Fruit fly (Drosophila melanogaster) whole organism, embryonic: Measurements from ENCODE around the gene CG33230.
A peak's percentile ranks its signal among the peaks of the same experiment; 100 is the strongest.

Experiments used
- Atf6 ChIP-seq: fragments of 200-800 bp; sonication (Bioruptor generic); IDR thresholded peaks from 2 replicates; pipeline ENCODE4 v1.3.6; 2022; ENCODE audit warnings: missing biosample characterization, missing genetic modification characterization
- Bgb ChIP-seq: fragments of 200-800 bp; sonication (Bioruptor generic); IDR thresholded peaks from 2 replicates; pipeline ENCODE4 v1.3.6; 2022; ENCODE audit warnings: missing biosample characterization, missing genetic modification characterization; ENCODE audit not compliant: partially characterized antibody
- CG1024 ChIP-seq: fragments of 200-800 bp; sonication (Bioruptor generic); IDR thresholded peaks from 2 replicates; pipeline ENCODE4 v1.3.6; 2022; ENCODE audit warnings: missing biosample characterization, missing genetic modification characterization
- CG10543 ChIP-seq: fragments of 200-800 bp; sonication (Bioruptor generic); optimal IDR thresholded peaks from 3 replicates; lab custom pipeline; 2017; ENCODE audit warnings: missing biosample characterization, mild to moderate bottlenecking, missing genetic modification characterization, moderate library complexity
- CG11696 ChIP-seq: fragments of 200-800 bp; sonication (Bioruptor generic); IDR thresholded peaks from 2 replicates; pipeline ENCODE4 v1.3.6; 2022; ENCODE audit warnings: missing biosample characterization, missing genetic modification characterization
- CG12155 ChIP-seq: fragments of 200-800 bp; sonication (Bioruptor generic); optimal IDR thresholded peaks from 3 replicates; lab custom pipeline; 2016; ENCODE audit warnings: missing biosample characterization, missing genetic modification characterization
- CG15514 ChIP-seq: fragments of 200-800 bp; sonication (Bioruptor generic); optimal IDR thresholded peaks from 3 replicates; lab custom pipeline; 2017; ENCODE audit warnings: missing biosample characterization, missing genetic modification characterization, mild to moderate bottlenecking, moderate library complexity, missing genetic modification reagents
- CG16779 ChIP-seq: fragments of 200-800 bp; sonication (Bioruptor generic); IDR thresholded peaks from 2 replicates; pipeline ENCODE4 v1.3.6; 2022; ENCODE audit warnings: missing biosample characterization, missing genetic modification characterization
- CG16815 ChIP-seq: fragments of 200-800 bp; sonication (Bioruptor generic); optimal IDR thresholded peaks from 3 replicates; lab custom pipeline; 2017; ENCODE audit warnings: missing biosample characterization, mild to moderate bottlenecking, missing genetic modification characterization
- CG16863 ChIP-seq: fragments of 200-800 bp; sonication (Bioruptor generic); optimal IDR thresholded peaks from 3 replicates; lab custom pipeline; 2016; ENCODE audit warnings: missing biosample characterization, missing genetic modification characterization
- CG17912 ChIP-seq: fragments of 200-800 bp; sonication (Bioruptor generic); optimal IDR thresholded peaks from 2 replicates; lab custom pipeline; 2018; ENCODE audit warnings: missing biosample characterization, mild to moderate bottlenecking, missing genetic modification characterization
- CG18599 ChIP-seq: fragments of 200-800 bp; sonication (Bioruptor generic); optimal IDR thresholded peaks from 3 replicates; lab custom pipeline; 2017; ENCODE audit warnings: missing biosample characterization, missing genetic modification characterization, mild to moderate bottlenecking, moderate library complexity, missing genetic modification reagents
- CG18764 ChIP-seq: fragments of 200-800 bp; sonication (Bioruptor generic); optimal IDR thresholded peaks from 3 replicates; lab custom pipeline; 2016; ENCODE audit warnings: missing biosample characterization, missing genetic modification characterization
- CG2202 ChIP-seq: fragments of 200-800 bp; sonication (Bioruptor generic); optimal IDR thresholded peaks from 2 replicates; lab custom pipeline; 2018; ENCODE audit warnings: missing biosample characterization, mild to moderate bottlenecking, missing genetic modification characterization
- CG30403 ChIP-seq: fragments of 200-800 bp; sonication (Bioruptor generic); optimal IDR thresholded peaks from 3 replicates; lab custom pipeline; 2016; ENCODE audit warnings: missing biosample characterization, missing genetic modification characterization
- CG3407 ChIP-seq: fragments of 200-800 bp; sonication (Bioruptor generic); optimal IDR thresholded peaks from 2 replicates; lab custom pipeline; 2018; ENCODE audit warnings: missing biosample characterization, mild to moderate bottlenecking, missing genetic modification characterization
- CG34376 ChIP-seq: fragments of 200-800 bp; sonication (Bioruptor generic); optimal IDR thresholded peaks from 2 replicates; lab custom pipeline; 2018; ENCODE audit warnings: missing biosample characterization, mild to moderate bottlenecking, missing genetic modification characterization
- CG6765 ChIP-seq: fragments of 200-800 bp; sonication (Bioruptor generic); optimal IDR thresholded peaks from 3 replicates; lab custom pipeline; 2017; ENCODE audit warnings: missing biosample characterization, mild to moderate bottlenecking, missing genetic modification characterization
- CG6813 ChIP-seq: fragments of 200-800 bp; sonication (Bioruptor generic); optimal IDR thresholded peaks from 2 replicates; lab custom pipeline; 2017; ENCODE audit warnings: missing biosample characterization, missing genetic modification characterization, mild to moderate bottlenecking, moderate library complexity, missing genetic modification reagents
- CG8478 ChIP-seq: fragments of >200 bp; optimal IDR thresholded peaks from 2 replicates; lab custom pipeline; 2018
- CTCF ChIP-seq: fragments of 200-800 bp; sonication (Bioruptor generic); optimal IDR thresholded peaks from 2 replicates; lab custom pipeline; 2017; ENCODE audit warnings: missing biosample characterization, mild to moderate bottlenecking, missing genetic modification characterization, moderate library complexity
- Fer1 ChIP-seq: fragments of 200-800 bp; sonication (Bioruptor generic); optimal IDR thresholded peaks from 2 replicates; lab custom pipeline; 2017; ENCODE audit warnings: missing biosample characterization, mild to moderate bottlenecking, missing genetic modification characterization
- Hmr ChIP-seq: fragments of 200-800 bp; sonication (Bioruptor generic); optimal IDR thresholded peaks from 3 replicates; lab custom pipeline; 2017; ENCODE audit warnings: mild to moderate bottlenecking, missing biosample characterization, missing genetic modification reagents, missing genetic modification characterization
- Ravus ChIP-seq: fragments of 200-800 bp; sonication (Bioruptor generic); IDR thresholded peaks from 2 replicates; pipeline ENCODE4 v1.3.6; 2022; ENCODE audit warnings: missing biosample characterization, missing genetic modification characterization
- Side ChIP-seq: fragments of 200-800 bp; sonication (Bioruptor generic); optimal IDR thresholded peaks from 2 replicates; lab custom pipeline; 2016; ENCODE audit warnings: missing biosample characterization, missing genetic modification characterization
- abd-A ChIP-seq: fragments of 200-800 bp; sonication (Bioruptor generic); optimal IDR thresholded peaks from 3 replicates; lab custom pipeline; 2019; ENCODE audit warnings: missing biosample characterization, mild to moderate bottlenecking, missing genetic modification characterization, moderate library complexity
- aop ChIP-seq: fragments of 200-800 bp; sonication (Bioruptor generic); IDR thresholded peaks from 2 replicates; pipeline ENCODE4 v1.3.6; 2022; ENCODE audit warnings: missing biosample characterization, missing genetic modification characterization
- az2 ChIP-seq: fragments of 200-800 bp; sonication (Bioruptor generic); optimal IDR thresholded peaks from 3 replicates; lab custom pipeline; 2016; ENCODE audit warnings: missing biosample characterization, missing genetic modification characterization
- bcd ChIP-seq: fragments of 200-800 bp; sonication (Bioruptor generic); optimal IDR thresholded peaks from 2 replicates; lab custom pipeline; 2017; ENCODE audit warnings: missing biosample characterization, mild to moderate bottlenecking, missing genetic modification characterization
- bigmax ChIP-seq: fragments of 200-800 bp; sonication (Bioruptor generic); optimal IDR thresholded peaks from 2 replicates; lab custom pipeline; 2018; ENCODE audit warnings: missing biosample characterization, mild to moderate bottlenecking, missing genetic modification characterization
- cg ChIP-seq: fragments of 200-800 bp; sonication (Bioruptor generic); optimal IDR thresholded peaks from 3 replicates; lab custom pipeline; 2019; ENCODE audit warnings: missing biosample characterization, mild to moderate bottlenecking, missing genetic modification characterization, moderate library complexity
- crol ChIP-seq: fragments of 200-800 bp; sonication (Bioruptor generic); IDR thresholded peaks from 2 replicates; pipeline ENCODE4 v1.3.6; 2022; ENCODE audit warnings: missing biosample characterization, missing genetic modification characterization
- ewg ChIP-seq: fragments of 200-800 bp; sonication (Bioruptor generic); optimal IDR thresholded peaks from 3 replicates; lab custom pipeline; 2017; ENCODE audit warnings: mild to moderate bottlenecking, missing biosample characterization, missing genetic modification reagents, missing genetic modification characterization
- kah ChIP-seq: fragments of 200-800 bp; sonication (Bioruptor generic); optimal IDR thresholded peaks from 2 replicates; lab custom pipeline; 2018; ENCODE audit warnings: missing biosample characterization, mild to moderate bottlenecking, missing genetic modification characterization
- lab ChIP-seq: fragments of 200-800 bp; sonication (Bioruptor generic); optimal IDR thresholded peaks from 3 replicates; lab custom pipeline; 2017; ENCODE audit warnings: missing biosample characterization, missing genetic modification characterization, mild to moderate bottlenecking, moderate library complexity, missing genetic modification reagents
- lola ChIP-seq, 3 experiments: fragments of >200 bp in 2 of 3; fragments of 200-800 bp in 1 of 3; sonication (Bioruptor generic) in 1 of 3; optimal IDR thresholded peaks; 2 replicates each; lab custom pipeline; 2017 to 2019; ENCODE audit warnings: missing biosample characterization in 3 of 3, missing genetic modification characterization in 3 of 3, mild to moderate bottlenecking in 1 of 3, moderate library complexity in 1 of 3
- nerfin-1 ChIP-seq: fragments of 200-800 bp; sonication (Bioruptor generic); optimal IDR thresholded peaks from 3 replicates; lab custom pipeline; 2019; ENCODE audit warnings: missing biosample characterization, mild to moderate bottlenecking, missing genetic modification characterization, moderate library complexity
- pita ChIP-seq: fragments of 200-800 bp; sonication (Bioruptor generic); optimal IDR thresholded peaks from 2 replicates; lab custom pipeline; 2017; ENCODE audit warnings: missing biosample characterization, mild to moderate bottlenecking, missing genetic modification characterization
- seq ChIP-seq: fragments of 200-800 bp; sonication (Bioruptor generic); IDR thresholded peaks from 2 replicates; pipeline ENCODE4 v1.3.6; 2022; ENCODE audit warnings: missing biosample characterization, missing genetic modification characterization
- slbo ChIP-seq: fragments of 200-800 bp; sonication (Bioruptor generic); IDR thresholded peaks from 2 replicates; pipeline ENCODE4 v1.3.6; 2022; ENCODE audit warnings: missing biosample characterization, missing genetic modification characterization
- sna ChIP-seq: fragments of 200-800 bp; sonication (Bioruptor generic); IDR thresholded peaks from 2 replicates; pipeline ENCODE4 v1.3.6; 2022; ENCODE audit warnings: missing biosample characterization, missing genetic modification characterization; ENCODE audit not compliant: partially characterized antibody
- so ChIP-seq: fragments of 200-800 bp; sonication (Bioruptor generic); IDR thresholded peaks from 3 replicates; pipeline ENCODE4 v1.3.6; 2022; ENCODE audit warnings: missing biosample characterization, missing genetic modification characterization
- sqz ChIP-seq: fragments of 200-800 bp; sonication (Bioruptor generic); optimal IDR thresholded peaks from 3 replicates; lab custom pipeline; 2018; ENCODE audit warnings: missing biosample characterization, mild to moderate bottlenecking, missing genetic modification characterization
- tio ChIP-seq: fragments of 200-800 bp; sonication (Bioruptor generic); optimal IDR thresholded peaks from 2 replicates; lab custom pipeline; 2017; ENCODE audit warnings: missing biosample characterization, missing genetic modification characterization, inconsistent platforms
- tll ChIP-seq, 2 experiments: fragments of 200-800 bp in 1 of 2; fragments of >200 bp in 1 of 2; sonication (Bioruptor generic) in 1 of 2; optimal IDR thresholded peaks; 2 replicates each; lab custom pipeline; 2017 to 2019; ENCODE audit warnings: missing biosample characterization in 2 of 2, missing genetic modification characterization in 2 of 2, mild to moderate bottlenecking in 1 of 2, moderate library complexity in 1 of 2
- ttk ChIP-seq: fragments of 200-800 bp; sonication (Bioruptor generic); IDR thresholded peaks from 2 replicates; pipeline ENCODE4 v2.1.2; 2022; ENCODE audit warnings: missing biosample characterization, missing genetic modification characterization
- tx ChIP-seq: fragments of 200-800 bp; sonication (Bioruptor generic); optimal IDR thresholded peaks from 2 replicates; lab custom pipeline; 2016; ENCODE audit warnings: missing biosample characterization, missing genetic modification characterization
- wor ChIP-seq: fragments of 200-800 bp; sonication (Bioruptor generic); IDR thresholded peaks from 2 replicates; pipeline ENCODE4 v1.3.6; 2022; ENCODE audit warnings: missing biosample characterization, missing genetic modification characterization

The CG33230 gene

DNA sequence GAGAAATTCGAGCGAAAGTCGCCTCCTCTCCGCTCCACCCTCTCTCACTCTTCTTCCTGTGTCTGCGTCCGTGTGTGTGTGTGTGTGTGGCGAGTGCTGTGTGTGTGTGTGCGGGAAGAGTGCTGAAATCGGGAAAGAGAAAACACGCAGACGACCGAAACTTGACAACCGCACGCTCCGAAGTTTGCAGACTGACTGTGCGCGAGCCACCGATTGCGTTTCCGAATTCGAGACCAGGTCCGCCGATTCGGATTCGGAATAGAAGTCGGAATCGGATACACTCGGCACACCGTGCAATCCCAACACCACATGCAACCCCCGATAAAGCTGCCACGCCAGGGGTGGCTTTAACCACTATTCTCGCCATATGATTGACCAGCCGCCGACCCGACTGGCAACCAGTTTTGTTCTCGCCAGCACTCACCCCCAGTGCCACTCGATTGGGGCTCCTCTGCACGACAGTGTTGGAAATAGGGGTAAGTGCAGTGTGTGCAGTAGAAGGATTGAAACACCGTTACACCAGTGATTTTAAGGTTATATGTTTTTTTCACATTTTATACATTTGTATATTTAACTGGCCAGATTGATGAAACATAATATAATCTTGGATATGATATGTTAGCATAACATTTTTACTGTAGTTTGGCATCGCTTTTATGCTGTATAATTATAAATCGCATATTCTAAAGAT is 10.1 kb downstream of the CG33230 start, which contains the start of gene CG13928 (continued):
- TF ChIP-seq slbo (GFP tag; lab: Robert Waterston, UW): peak; percentile 12; the same call in 1 of the 2 replicates
- 0 out of 2 replicates have a peak, but pooled peaks have one; percentile 5 for TF ChIP-seq Atf6 (GFP tag; lab: Robert Waterston, UW)
- TF ChIP-seq CG17912: no peak
- TF ChIP-seq CG3407 (GFP tag; lab: Kevin White, UChicago): no peak
- no peak for TF ChIP-seq CG2202 (tag; lab: Kevin White, UChicago)
- no peak for TF ChIP-seq tll (GFP tag; optimal IDR thresholded peaks at IDR 0.05; lab: Kevin White, UChicago)
- TF ChIP-seq wor (GFP tag; lab: Robert Waterston, UW): no peak
- TF ChIP-seq ewg (GFP tag; lab: Kevin White, UChicago): peak; percentile 89
- TF ChIP-seq Fer1 (GFP tag; lab: Kevin White, UChicago): peak; percentile 40
- no peak for TF ChIP-seq aop (GFP tag; lab: Robert Waterston, UW)
- peak; percentile 21 for TF ChIP-seq nerfin-1 (tag; lab: Kevin White, UChicago)
- TF ChIP-seq CG6813 (GFP tag; lab: Kevin White, UChicago): no peak
- TF ChIP-seq sqz (GFP tag; lab: Kevin White, UChicago): no peak
- TF ChIP-seq Bgb (GFP tag; lab: Robert Waterston, UW): peak; percentile 69; the same call in 1 of the 2 replicates
- TF ChIP-seq CG10543 (GFP tag; lab: Kevin White, UChicago): peak; percentile 19
- no peak for TF ChIP-seq tio (GFP tag; lab: Kevin White, UChicago)
- peak; percentile 34 for TF ChIP-seq CG18599 (GFP tag; lab: Kevin White, UChicago)
- TF ChIP-seq so (GFP tag; lab: Robert Waterston, UW): 0 out of 3 replicates have a peak, but pooled peaks have one; percentile 30
- TF ChIP-seq az2 (GFP tag; lab: Kevin White, UChicago): no peak
- peak; percentile 14 for TF ChIP-seq abd-A
- TF ChIP-seq CG15514 (GFP tag; lab: Kevin White, UChicago): peak; percentile 21
- no peak for TF ChIP-seq lola (GFP tag; optimal IDR thresholded peaks at IDR 0.05; lab: Kevin White, UChicago)
- TF ChIP-seq lab (GFP tag; lab: Kevin White, UChicago): peak; percentile 9
- TF ChIP-seq CG18764 (GFP tag; lab: Kevin White, UChicago): peak; percentile 97
- no peak for TF ChIP-seq Side (GFP tag; lab: Kevin White, UChicago)
- TF ChIP-seq CG12155 (GFP tag; lab: Kevin White, UChicago): peak; percentile 14
- TF ChIP-seq CG8478 (lab: Kevin White, UChicago): peak; percentile 11
- peak; percentile 84 for TF ChIP-seq crol
- TF ChIP-seq CG11696 (GFP tag; lab: Robert Waterston, UW): no peak
- peak; percentile 75; the same call in 1 of the 2 replicates for TF ChIP-seq seq
- TF ChIP-seq bigmax (GFP tag; lab: Kevin White, UChicago): peak; percentile 81
- TF ChIP-seq CG34376 (GFP tag; lab: Kevin White, UChicago): peak; percentile 16
- no peak for TF ChIP-seq Hmr (GFP tag; lab: Kevin White, UChicago)
- no peak for TF ChIP-seq CG30403
- peak; percentile 3 for TF ChIP-seq bcd (GFP tag; lab: Kevin White, UChicago)
- TF ChIP-seq tx (GFP tag; lab: Kevin White, UChicago): no peak
- no peak for TF ChIP-seq CG16815 (GFP tag; lab: Kevin White, UChicago)
- no peak for TF ChIP-seq kah (GFP tag; lab: Kevin White, UChicago)
- 0 out of 2 replicates have a peak, but pooled peaks have one; percentile 18 for TF ChIP-seq sna (GFP tag; lab: Robert Waterston, UW)
- TF ChIP-seq pita (GFP tag; lab: Kevin White, UChicago): no peak
- peak; percentile 1 for TF ChIP-seq CG6765 (GFP tag; lab: Kevin White, UChicago)
- TF ChIP-seq CTCF (GFP tag; lab: Kevin White, UChicago): no peak
- 0 out of 2 replicates have a peak, but pooled peaks have one; percentile 17 for TF ChIP-seq ttk (GFP tag; lab: Robert Waterston, UW)
- no peak for TF ChIP-seq CG16863 (GFP tag; lab: Kevin White, UChicago)
- TF ChIP-seq cg (GFP tag; lab: Kevin White, UChicago): peak; percentile 77
- TF ChIP-seq CG1024 (GFP tag; lab: Robert Waterston, UW): 0 out of 2 replicates have a peak, but pooled peaks have one; percentile 20
- no peak for TF ChIP-seq Ravus (GFP tag; lab: Robert Waterston, UW)
- TF ChIP-seq CG16779: peak; percentile 87
